Worm (Caenorhabditis elegans) whole organism, late embryonic: ENCODE data around the gene ZK1193.2.

ENCODE experiments used
- C08G9.2 ChIP-seq: sonication (generic microtip); optimal IDR thresholded peaks from 2 replicates; lab custom pipeline; 2016; ENCODE audit warnings: mild to moderate bottlenecking, missing genetic modification characterization, moderate library complexity, missing compliant biosample characterization
- C38D4.7 ChIP-seq: fragments of 200-800 bp; sonication (Bioruptor generic); optimal IDR thresholded peaks from 2 replicates; lab custom pipeline; 2018; ENCODE audit warnings: mild to moderate bottlenecking, missing genetic modification characterization, moderate library complexity, missing compliant biosample characterization
- K02D7.2 ChIP-seq: sonication (generic microtip); optimal IDR thresholded peaks from 2 replicates; lab custom pipeline; 2017; ENCODE audit warnings: mild to moderate bottlenecking, missing genetic modification characterization, missing compliant biosample characterization
- K09A11.1 ChIP-seq: sonication (generic microtip); optimal IDR thresholded peaks from 2 replicates; lab custom pipeline; 2017; ENCODE audit warnings: antibody characterized with exemption, mild to moderate bottlenecking, missing genetic modification characterization, missing compliant biosample characterization; ENCODE audit not compliant: insufficient read depth
- ceh-14 ChIP-seq: sonication (generic microtip); optimal IDR thresholded peaks from 2 replicates; lab custom pipeline; 2016; ENCODE audit warnings: missing genotype, missing genetic modification characterization, missing compliant biosample characterization
- ceh-19 ChIP-seq: fragments of 200-800 bp; sonication (Bioruptor generic); optimal IDR thresholded peaks from 2 replicates; lab custom pipeline; 2018; ENCODE audit warnings: mild to moderate bottlenecking, missing genetic modification characterization, missing compliant biosample characterization
- ceh-2 ChIP-seq: sonication (generic microtip); optimal IDR thresholded peaks from 2 replicates; lab custom pipeline; 2016; ENCODE audit warnings: missing genotype, missing genetic modification characterization, missing compliant biosample characterization
- ceh-22 ChIP-seq: sonication (generic microtip); optimal IDR thresholded peaks from 2 replicates; lab custom pipeline; 2017; ENCODE audit warnings: missing biosample characterization, missing genetic modification characterization
- ceh-30 ChIP-seq: fragments of 150-350 bp; optimal IDR thresholded peaks from 2 replicates; lab custom pipeline; 2014; ENCODE audit warnings: missing biosample characterization, missing genetic modification characterization
- ceh-45 ChIP-seq: fragments of 200-800 bp; sonication (Bioruptor generic); IDR thresholded peaks from 2 replicates; pipeline ENCODE4 v1.3.6; 2022; ENCODE audit warnings: missing genetic modification reagents, missing genetic modification characterization, missing compliant biosample characterization
- ceh-48 ChIP-seq: sonication (generic microtip); optimal IDR thresholded peaks from 2 replicates; lab custom pipeline; 2016; ENCODE audit warnings: missing genetic modification characterization, inconsistent platforms, missing compliant biosample characterization
- che-1 ChIP-seq: sonication (generic microtip); optimal IDR thresholded peaks from 2 replicates; lab custom pipeline; 2016; ENCODE audit warnings: mild to moderate bottlenecking, missing genetic modification characterization, missing compliant biosample characterization
- dve-1 ChIP-seq: sonication (generic microtip); optimal IDR thresholded peaks from 2 replicates; lab custom pipeline; 2017; ENCODE audit warnings: antibody characterized with exemption, mild to moderate bottlenecking, missing genetic modification characterization, missing compliant biosample characterization
- elt-4 ChIP-seq: sonication (generic microtip); optimal IDR thresholded peaks from 2 replicates; lab custom pipeline; 2016; ENCODE audit warnings: missing genetic modification characterization, missing compliant biosample characterization
- ets-4 ChIP-seq: sonication (generic microtip); optimal IDR thresholded peaks from 2 replicates; lab custom pipeline; 2016; ENCODE audit warnings: missing genetic modification characterization, missing compliant biosample characterization
- fkh-10 ChIP-seq: fragments of 150-350 bp; optimal IDR thresholded peaks from 2 replicates; lab custom pipeline; 2014; ENCODE audit warnings: missing biosample characterization, missing genetic modification reagents, missing genetic modification characterization
- fkh-6 ChIP-seq: sonication (generic microtip); optimal IDR thresholded peaks from 2 replicates; lab custom pipeline; 2016; ENCODE audit warnings: missing genetic modification characterization, missing compliant biosample characterization
- hlh-13 ChIP-seq: fragments of 200-800 bp; sonication (Bioruptor generic); optimal IDR thresholded peaks from 2 replicates; lab custom pipeline; 2018; ENCODE audit warnings: mild to moderate bottlenecking, missing genetic modification characterization, missing compliant biosample characterization
- hlh-8 ChIP-seq: sonication (generic microtip); optimal IDR thresholded peaks from 2 replicates; lab custom pipeline; 2016; ENCODE audit warnings: missing genotype, missing genetic modification characterization, missing compliant biosample characterization
- lin-11 ChIP-seq: fragments of 200-800 bp; sonication (Bioruptor generic); optimal IDR thresholded peaks from 2 replicates; lab custom pipeline; 2018; ENCODE audit warnings: mild to moderate bottlenecking, missing genetic modification characterization, missing compliant biosample characterization
- madf-2 ChIP-seq: sonication (generic microtip); optimal IDR thresholded peaks from 2 replicates; lab custom pipeline; 2017; ENCODE audit warnings: missing genetic modification characterization, missing compliant biosample characterization
- nfya-1 ChIP-seq: sonication (generic microtip); optimal IDR thresholded peaks from 2 replicates; lab custom pipeline; 2017; ENCODE audit warnings: missing genetic modification characterization, mild to moderate bottlenecking, missing compliant biosample characterization, antibody characterized with exemption, moderate library complexity
- odd-2 ChIP-seq: sonication (generic microtip); optimal IDR thresholded peaks from 2 replicates; lab custom pipeline; 2017; ENCODE audit warnings: antibody characterized with exemption, mild to moderate bottlenecking, missing genetic modification characterization, missing compliant biosample characterization
- pat-9 ChIP-seq: fragments of 200-800 bp; sonication (Bioruptor generic); optimal IDR thresholded peaks from 2 replicates; lab custom pipeline; 2018; ENCODE audit warnings: mild to moderate bottlenecking, missing genetic modification characterization, moderate library complexity, missing compliant biosample characterization
- pax-1 ChIP-seq: fragments of 150-350 bp; optimal IDR thresholded peaks from 2 replicates; lab custom pipeline; 2014; ENCODE audit warnings: missing biosample characterization, missing genetic modification characterization
- pha-2 ChIP-seq: sonication (generic microtip); optimal IDR thresholded peaks from 2 replicates; lab custom pipeline; 2017; ENCODE audit warnings: mild to moderate bottlenecking, missing genetic modification characterization, missing compliant biosample characterization
- pqm-1 ChIP-seq: sonication (generic microtip); optimal IDR thresholded peaks from 2 replicates; lab custom pipeline; 2016; ENCODE audit warnings: missing genetic modification characterization, missing compliant biosample characterization
- pros-1 ChIP-seq: fragments of 150-350 bp; optimal IDR thresholded peaks from 2 replicates; lab custom pipeline; 2014; ENCODE audit warnings: missing biosample characterization, missing genetic modification reagents, missing genetic modification characterization
- ref-2 ChIP-seq: sonication (generic microtip); optimal IDR thresholded peaks from 2 replicates; lab custom pipeline; 2016; ENCODE audit warnings: missing genetic modification characterization, missing compliant biosample characterization
- sdc-2 ChIP-seq: sonication (generic microtip); optimal IDR thresholded peaks from 2 replicates; lab custom pipeline; 2016; ENCODE audit warnings: missing genotype, missing genetic modification characterization, missing compliant biosample characterization
- sox-2 ChIP-seq: fragments of 200-800 bp; sonication (Bioruptor generic); IDR thresholded peaks from 2 replicates; pipeline ENCODE4 v1.3.6; 2022; ENCODE audit warnings: missing genetic modification reagents, missing genetic modification characterization, missing compliant biosample characterization
- syd-9 ChIP-seq: sonication (generic microtip); optimal IDR thresholded peaks from 2 replicates; lab custom pipeline; 2016; ENCODE audit warnings: mild to moderate bottlenecking, missing genetic modification characterization, moderate library complexity, missing compliant biosample characterization
- tbx-2 ChIP-seq: sonication (generic microtip); optimal IDR thresholded peaks from 2 replicates; lab custom pipeline; 2016; ENCODE audit warnings: missing genetic modification characterization, missing compliant biosample characterization
- tbx-7 ChIP-seq: sonication (generic microtip); optimal IDR thresholded peaks from 2 replicates; lab custom pipeline; 2016; ENCODE audit warnings: missing genotype, missing genetic modification characterization, missing compliant biosample characterization
- ttx-3 ChIP-seq: sonication (generic microtip); optimal IDR thresholded peaks from 2 replicates; lab custom pipeline; 2016; ENCODE audit warnings: missing genetic modification reagents, missing genetic modification characterization, missing compliant biosample characterization
- unc-55 ChIP-seq: sonication (generic microtip); optimal IDR thresholded peaks from 2 replicates; lab custom pipeline; 2017; ENCODE audit warnings: missing biosample characterization, missing genetic modification reagents, missing genetic modification characterization
- unc-86 ChIP-seq: sonication (generic microtip); optimal IDR thresholded peaks from 2 replicates; lab custom pipeline; 2016; ENCODE audit warnings: missing genetic modification characterization, missing compliant biosample characterization
- zip-5 ChIP-seq: sonication (generic microtip); optimal IDR thresholded peaks from 2 replicates; lab custom pipeline; 2016; ENCODE audit warnings: missing genetic modification characterization, missing compliant biosample characterization
- ztf-16 ChIP-seq: sonication (generic microtip); optimal IDR thresholded peaks from 2 replicates; lab custom pipeline; 2017; ENCODE audit warnings: missing genetic modification characterization, missing compliant biosample characterization

The ZK1193.2 gene

ce11 chrX:404597-404996 lies 20.8 kb downstream of the ZK1193.2 start, which contains the start of gene R04A9.1:
TSS of gene R04A9.1 (plus strand) at chrX:404897.
- TF ChIP-seq K09A11.1 (tag; lab: Kevin White, UChicago) = no peak
- no peak for TF ChIP-seq pqm-1
- TF ChIP-seq unc-55 (GFP tag; lab: Kevin White, UChicago) = no peak
- TF ChIP-seq ceh-14 (tag; lab: Kevin White, UChicago) = no peak
- no peak for TF ChIP-seq pat-9
- no peak for TF ChIP-seq pha-2 (tag; lab: Kevin White, UChicago)
- no peak for TF ChIP-seq sdc-2 (tag; lab: Kevin White, UChicago)
- TF ChIP-seq unc-86 (tag; lab: Kevin White, UChicago) = no peak
- TF ChIP-seq zip-5 (tag; lab: Kevin White, UChicago) = no peak
- TF ChIP-seq lin-11 = no peak
- no peak for TF ChIP-seq pros-1
- TF ChIP-seq ets-4 = no peak
- TF ChIP-seq odd-2 (tag; lab: Kevin White, UChicago) = no peak
- no peak for TF ChIP-seq che-1 (tag; lab: Kevin White, UChicago)
- no peak for TF ChIP-seq sox-2 (GFP tag; lab: Robert Waterston, UW)

- TF ChIP-seq sdc-2 (tag; lab: Kevin White, UChicago) (peak; percentile 91), hlh-8 (tag; lab: Kevin White, UChicago) (no peak)
Observed at ce11 chrX:402951-403350, 22.5 kb downstream of the ZK1193.2 start.

- TF ChIP-seq ztf-16 (tag; lab: Kevin White, UChicago) = no peak
- no peak for TF ChIP-seq K02D7.2
- TF ChIP-seq nfya-1 (tag; lab: Kevin White, UChicago) = no peak
- no peak for TF ChIP-seq ceh-2 (tag; lab: Kevin White, UChicago)
- TF ChIP-seq pax-1 (tag; lab: Kevin White, UChicago) = no peak
- no peak for TF ChIP-seq hlh-8 (tag; lab: Kevin White, UChicago)
- TF ChIP-seq pros-1 = no peak
- no peak for TF ChIP-seq dve-1
- no peak for TF ChIP-seq C38D4.7
- TF ChIP-seq pqm-1 = no peak
- TF ChIP-seq ceh-48 (tag; lab: Kevin White, UChicago) = no peak
- no peak for TF ChIP-seq ceh-22 (tag; lab: Kevin White, UChicago)
- TF ChIP-seq tbx-7 = no peak
- no peak for TF ChIP-seq ceh-30 (tag; lab: Kevin White, UChicago)
- no peak for TF ChIP-seq hlh-13 (GFP tag; lab: Kevin White, UChicago)
- TF ChIP-seq pha-2 (tag; lab: Kevin White, UChicago) = no peak
- TF ChIP-seq syd-9 (tag; lab: Kevin White, UChicago) = no peak
- TF ChIP-seq elt-4 (tag; lab: Kevin White, UChicago) = no peak
- TF ChIP-seq ceh-19 (GFP tag; lab: Kevin White, UChicago) = no peak
Observed at ce11 chrX:399535-399934, 25.9 kb downstream of the ZK1193.2 start.

DNA sequence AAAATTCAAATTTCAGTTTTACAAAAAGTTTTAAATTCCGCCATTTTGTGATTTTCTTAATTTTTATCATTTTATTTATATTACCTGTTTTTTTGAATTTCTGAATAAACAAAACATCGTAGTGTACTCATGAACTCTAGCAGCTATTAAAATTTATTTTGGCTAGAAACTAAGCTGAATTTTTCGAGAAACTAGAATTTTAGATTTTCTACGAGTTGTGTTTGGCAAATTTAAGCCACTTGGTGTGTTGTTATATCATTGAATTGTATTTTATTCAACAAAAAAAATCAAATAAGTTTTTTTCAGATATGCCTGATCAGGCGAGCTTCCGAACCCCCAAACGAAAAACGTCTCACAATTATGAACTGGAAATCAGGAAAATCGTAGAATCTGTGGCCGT lies 28.2 kb downstream of the ZK1193.2 start, which contains the start of gene R04A9.6:
TSS of gene R04A9.6 (plus strand) at position 301 of the 400 bp plus-strand sequence.
- no peak for TF ChIP-seq pat-9
- TF ChIP-seq tbx-2 = no peak
- no peak for TF ChIP-seq ceh-45 (GFP tag; lab: Robert Waterston, UW)
- no peak for TF ChIP-seq ets-4
- no peak for TF ChIP-seq unc-86 (tag; lab: Kevin White, UChicago)
- TF ChIP-seq C08G9.2 (tag; lab: Kevin White, UChicago) = no peak
- TF ChIP-seq fkh-6 = no peak
- no peak for TF ChIP-seq madf-2 (tag; lab: Kevin White, UChicago)
- TF ChIP-seq fkh-10 (GFP tag; lab: Kevin White, UChicago) = no peak
- no peak for TF ChIP-seq ref-2 (tag; lab: Kevin White, UChicago)
- no peak for TF ChIP-seq ttx-3 (tag; lab: Kevin White, UChicago)
